Worm (Caenorhabditis elegans) whole organism, L1 larva: ENCODE results near the gene Y57G11C.22.

Experiments
- C04F5.9 ChIP-seq: sonication (generic microtip); optimal IDR thresholded peaks from 2 replicates; lab custom pipeline; 2016; ENCODE audit warnings: missing genetic modification characterization, missing compliant biosample characterization
- F16B12.6 ChIP-seq: fragments of 150-350 bp; optimal IDR thresholded peaks from 2 replicates; lab custom pipeline; 2014; ENCODE audit warnings: missing biosample characterization, missing genetic modification characterization
- alr-1 ChIP-seq: fragments of 200-800 bp; sonication (Bioruptor generic); optimal IDR thresholded peaks from 2 replicates; lab custom pipeline; 2018; ENCODE audit warnings: borderline replicate concordance, mild to moderate bottlenecking, missing genetic modification characterization, missing compliant biosample characterization
- aly-2 ChIP-seq: fragments of 150-350 bp; optimal IDR thresholded peaks from 2 replicates; lab custom pipeline; 2014; ENCODE audit warnings: missing biosample characterization, missing genetic modification characterization
- blmp-1 ChIP-seq: fragments of 150-350 bp; optimal IDR thresholded peaks from 2 replicates; lab custom pipeline; 2014; ENCODE audit warnings: missing biosample characterization, missing genetic modification characterization
- ceh-63 ChIP-seq: fragments of 200-800 bp; sonication (Bioruptor generic); optimal IDR thresholded peaks from 2 replicates; lab custom pipeline; 2018; ENCODE audit warnings: mild to moderate bottlenecking, missing genetic modification characterization, missing compliant biosample characterization
- ceh-8 ChIP-seq: fragments of 200-800 bp; sonication (Bioruptor generic); optimal IDR thresholded peaks from 2 replicates; lab custom pipeline; 2018; ENCODE audit warnings: mild to moderate bottlenecking, missing genetic modification characterization, moderate library complexity, missing compliant biosample characterization
- ceh-82 ChIP-seq, 3 experiments: fragments of 150-350 bp in 1 of 3; sonication (generic microtip) in 2 of 3; optimal IDR thresholded peaks; 2 replicates each; lab custom pipeline; 2014 to 2017; ENCODE audit warnings: missing biosample characterization in 3 of 3, missing genetic modification characterization in 3 of 3
- ceh-88 ChIP-seq: fragments of 200-800 bp; sonication (Bioruptor generic); IDR thresholded peaks from 2 replicates; pipeline ENCODE4 v1.3.6; 2022; ENCODE audit warnings: missing genetic modification characterization, missing compliant biosample characterization
- ceh-90 ChIP-seq: sonication (generic microtip); optimal IDR thresholded peaks from 2 replicates; lab custom pipeline; 2016; ENCODE audit warnings: missing genetic modification characterization, missing compliant biosample characterization
- ces-1 ChIP-seq: fragments of 150-350 bp; optimal IDR thresholded peaks from 2 replicates; lab custom pipeline; 2014; ENCODE audit warnings: missing biosample characterization, missing genetic modification reagents, missing genetic modification characterization
- dsc-1 ChIP-seq: sonication (generic microtip); optimal IDR thresholded peaks from 2 replicates; lab custom pipeline; 2016; ENCODE audit warnings: mild to moderate bottlenecking, missing genetic modification characterization, missing compliant biosample characterization
- efl-1 ChIP-seq, 4 experiments: fragments of 150-350 bp; optimal IDR thresholded peaks in 3 of 4; peaks in 1 of 4; 1 replicate in 1 of 4; 2 replicates in 3 of 4; lab custom pipeline; 2014; ENCODE audit warnings: missing biosample characterization in 2 of 4, missing genetic modification characterization in 2 of 4, missing genetic modification reagents in 2 of 4
- efl-3 ChIP-seq: fragments of 200-800 bp; sonication (Bioruptor generic); optimal IDR thresholded peaks from 2 replicates; lab custom pipeline; 2018; ENCODE audit warnings: mild to moderate bottlenecking, missing genetic modification characterization, missing compliant biosample characterization
- egl-13 ChIP-seq: sonication (generic microtip); optimal IDR thresholded peaks from 2 replicates; lab custom pipeline; 2016; ENCODE audit warnings: missing genotype, missing genetic modification reagents, missing genetic modification characterization, missing compliant biosample characterization
- egl-27 ChIP-seq, 2 experiments: fragments of 150-350 bp in 1 of 2; sonication (generic microtip); optimal IDR thresholded peaks; 3 replicates each; lab custom pipeline; 2017 to 2018; ENCODE audit warnings: missing biosample characterization in 2 of 2, missing genetic modification characterization in 2 of 2, missing genetic modification reagents in 2 of 2
- elt-2 ChIP-seq: sonication (generic microtip); optimal IDR thresholded peaks from 2 replicates; lab custom pipeline; 2016; ENCODE audit warnings: missing genetic modification characterization, mild to moderate bottlenecking, inconsistent platforms, missing compliant biosample characterization, missing genetic modification reagents
- ets-5 ChIP-seq: fragments of 200-800 bp; sonication (Bioruptor generic); IDR thresholded peaks from 2 replicates; pipeline ENCODE4 v1.3.6; 2022; ENCODE audit warnings: missing genetic modification characterization, missing compliant biosample characterization
- fkh-10 ChIP-seq: sonication (generic microtip); optimal IDR thresholded peaks from 2 replicates; lab custom pipeline; 2017; ENCODE audit warnings: missing biosample characterization, missing genetic modification reagents, missing genetic modification characterization
- fkh-8 ChIP-seq: sonication (generic microtip); optimal IDR thresholded peaks from 2 replicates; lab custom pipeline; 2016; ENCODE audit warnings: mild to moderate bottlenecking, missing genetic modification characterization, missing compliant biosample characterization
- fos-1 ChIP-seq: fragments of 150-350 bp; optimal IDR thresholded peaks from 2 replicates; lab custom pipeline; 2014; ENCODE audit warnings: missing biosample characterization, missing genetic modification characterization
- grh-1 ChIP-seq: fragments of 200-800 bp; sonication (Bioruptor generic); IDR thresholded peaks from 2 replicates; pipeline ENCODE4 v1.3.6; 2022; ENCODE audit warnings: missing genetic modification reagents, missing genetic modification characterization, missing compliant biosample characterization
- hlh-17 ChIP-seq: fragments of 200-800 bp; sonication (Bioruptor generic); optimal IDR thresholded peaks from 2 replicates; lab custom pipeline; 2018; ENCODE audit warnings: missing genetic modification characterization, mild to moderate bottlenecking, missing compliant biosample characterization, moderate library complexity, borderline replicate concordance
- hpl-2 ChIP-seq: fragments of 150-350 bp; optimal IDR thresholded peaks from 2 replicates; lab custom pipeline; 2014; ENCODE audit warnings: missing biosample characterization, missing genetic modification reagents, missing genetic modification characterization
- irx-1 ChIP-seq: sonication (generic microtip); optimal IDR thresholded peaks from 2 replicates; lab custom pipeline; 2016; ENCODE audit warnings: missing genetic modification characterization, missing compliant biosample characterization
- isw-1 ChIP-seq: fragments of 200-800 bp; sonication (Bioruptor generic); IDR thresholded peaks from 2 replicates; pipeline ENCODE4 v1.3.6; 2022; ENCODE audit warnings: missing genetic modification characterization, missing compliant biosample characterization
- jun-1 ChIP-seq: fragments of 150-350 bp; optimal IDR thresholded peaks from 2 replicates; lab custom pipeline; 2014; ENCODE audit warnings: missing biosample characterization, missing genetic modification reagents, missing genetic modification characterization
- lin-13 ChIP-seq: fragments of 150-350 bp; optimal IDR thresholded peaks from 2 replicates; lab custom pipeline; 2014; ENCODE audit warnings: missing biosample characterization, missing genetic modification reagents, missing genetic modification characterization
- lin-35 ChIP-seq, 2 experiments: fragments of 150-350 bp; optimal IDR thresholded peaks; 2 replicates each; lab custom pipeline; 2014; ENCODE audit warnings: missing biosample characterization in 2 of 2, missing genetic modification characterization in 2 of 2, missing genetic modification reagents in 2 of 2
- lin-39 ChIP-seq: fragments of 150-350 bp; optimal IDR thresholded peaks from 2 replicates; lab custom pipeline; 2014; ENCODE audit warnings: missing biosample characterization, missing genetic modification reagents, missing genetic modification characterization
- lir-3 ChIP-seq: sonication (generic microtip); optimal IDR thresholded peaks from 2 replicates; lab custom pipeline; 2016; ENCODE audit warnings: mild to moderate bottlenecking, missing genetic modification characterization, moderate library complexity, missing compliant biosample characterization; ENCODE audit not compliant: poor library complexity
- lsy-2 ChIP-seq, 2 experiments: fragments of 150-350 bp; optimal IDR thresholded peaks; 2 replicates each; lab custom pipeline; 2014; ENCODE audit warnings: missing biosample characterization in 2 of 2, missing genetic modification characterization in 2 of 2
- mab-9 ChIP-seq: fragments of 200-800 bp; sonication (Bioruptor generic); IDR thresholded peaks from 2 replicates; pipeline ENCODE4 v1.3.6; 2022; ENCODE audit warnings: missing genetic modification reagents, missing genetic modification characterization, missing compliant biosample characterization
- mdl-1 ChIP-seq, 2 experiments: fragments of 150-350 bp; optimal IDR thresholded peaks; 2 replicates each; lab custom pipeline; 2014 to 2017; ENCODE audit warnings: missing biosample characterization in 2 of 2, missing genetic modification characterization in 2 of 2, inconsistent platforms in 1 of 2
- mef-2 ChIP-seq: fragments of 150-350 bp; optimal IDR thresholded peaks from 2 replicates; lab custom pipeline; 2014; ENCODE audit warnings: missing biosample characterization, missing genetic modification characterization
- mep-1 ChIP-seq: fragments of 150-350 bp; optimal IDR thresholded peaks from 2 replicates; lab custom pipeline; 2014; ENCODE audit warnings: missing biosample characterization, missing genetic modification characterization
- nhr-11 ChIP-seq: fragments of 150-350 bp; optimal IDR thresholded peaks from 2 replicates; lab custom pipeline; 2014; ENCODE audit warnings: missing biosample characterization, missing genetic modification characterization
- nhr-20 ChIP-seq: sonication (generic microtip); optimal IDR thresholded peaks from 2 replicates; lab custom pipeline; 2016; ENCODE audit warnings: mild to moderate bottlenecking, missing genetic modification characterization, missing compliant biosample characterization
- nhr-237 ChIP-seq: fragments of 150-350 bp; optimal IDR thresholded peaks from 2 replicates; lab custom pipeline; 2014; ENCODE audit warnings: missing biosample characterization, missing genetic modification characterization
- nhr-47 ChIP-seq: sonication (generic microtip); optimal IDR thresholded peaks from 2 replicates; lab custom pipeline; 2016; ENCODE audit warnings: mild to moderate bottlenecking, missing genetic modification characterization, moderate library complexity, missing compliant biosample characterization
- nhr-85 ChIP-seq: sonication (generic microtip); peaks from one replicate; lab custom pipeline; 2016; ENCODE audit warnings: missing genetic modification characterization, inconsistent platforms, missing compliant biosample characterization
- nhr-90 ChIP-seq: sonication (generic microtip); optimal IDR thresholded peaks from 2 replicates; lab custom pipeline; 2016; ENCODE audit warnings: mild to moderate bottlenecking, missing genetic modification characterization, missing compliant biosample characterization; ENCODE audit not compliant: poor library complexity
- pax-3 ChIP-seq: fragments of 200-800 bp; sonication (Bioruptor generic); optimal IDR thresholded peaks from 2 replicates; lab custom pipeline; 2018; ENCODE audit warnings: mild to moderate bottlenecking, missing genetic modification characterization, moderate library complexity, missing compliant biosample characterization
- pqm-1 ChIP-seq: sonication (generic microtip); optimal IDR thresholded peaks from 3 replicates; lab custom pipeline; 2017; ENCODE audit warnings: missing biosample characterization, missing genetic modification characterization
- rnt-1 ChIP-seq: sonication (generic microtip); optimal IDR thresholded peaks from 2 replicates; lab custom pipeline; 2016; ENCODE audit warnings: mild to moderate bottlenecking, missing genetic modification characterization, moderate library complexity, missing compliant biosample characterization
- sox-4 ChIP-seq: sonication (generic microtip); optimal IDR thresholded peaks from 2 replicates; lab custom pipeline; 2016; ENCODE audit warnings: missing genetic modification characterization, missing compliant biosample characterization
- sptf-1 ChIP-seq: fragments of 150-350 bp; optimal IDR thresholded peaks from 2 replicates; lab custom pipeline; 2014; ENCODE audit warnings: missing biosample characterization, missing genetic modification characterization
- swsn-7 ChIP-seq: sonication (generic microtip); optimal IDR thresholded peaks from 2 replicates; lab custom pipeline; 2016; ENCODE audit warnings: missing genetic modification characterization, missing compliant biosample characterization
- tlp-1 ChIP-seq: fragments of 150-350 bp; optimal IDR thresholded peaks from 2 replicates; lab custom pipeline; 2014; ENCODE audit warnings: missing biosample characterization, missing genetic modification characterization
- unc-62 ChIP-seq: fragments of 150-350 bp; optimal IDR thresholded peaks from 2 replicates; lab custom pipeline; 2014; ENCODE audit warnings: missing biosample characterization, missing genetic modification reagents, missing genetic modification characterization
- xbp-1 ChIP-seq: sonication (generic microtip); optimal IDR thresholded peaks from 2 replicates; lab custom pipeline; 2016; ENCODE audit warnings: missing genetic modification characterization, missing compliant biosample characterization
- zag-1 ChIP-seq: fragments of 150-350 bp; optimal IDR thresholded peaks from 2 replicates; lab custom pipeline; 2014; ENCODE audit warnings: missing biosample characterization, missing genetic modification characterization

Y57G11C.22 gene

ce11 chrIV:14824878-14825352 lies 12.1 kb upstream of the Y57G11C.22 start, which contains the start of gene sec-61.A:
Gene sec-61.A (minus strand): TSS chrIV:14825264.
- no peak for TF ChIP-seq ceh-8 (GFP tag; lab: Kevin White, UChicago)
- TF ChIP-seq grh-1, result peak; percentile 82
- TF ChIP-seq nhr-11 (tag; lab: Kevin White, UChicago), result no peak
- TF ChIP-seq egl-27 (tag; optimal IDR thresholded peaks at IDR 0.05; lab: Kevin White, UChicago), result peak in 1 of 2 experiments; percentile 27
- no peak for TF ChIP-seq alr-1 (tag; lab: Kevin White, UChicago)
- no peak for TF ChIP-seq ets-5 (GFP tag; lab: Robert Waterston, UW)
- peak; percentile 34 for TF ChIP-seq rnt-1 (tag; lab: Kevin White, UChicago)
- peak; percentile 100 for TF ChIP-seq isw-1 (GFP tag; lab: Robert Waterston, UW)
- TF ChIP-seq aly-2, result peak; percentile 57
- TF ChIP-seq nhr-237 (tag; lab: Kevin White, UChicago), result peak; percentile 16
- TF ChIP-seq irx-1 (tag; lab: Kevin White, UChicago), result peak; percentile 80
- peak; percentile 92 for TF ChIP-seq fkh-8 (tag; lab: Kevin White, UChicago)
- peak; percentile 76 for TF ChIP-seq pax-3 (tag; lab: Kevin White, UChicago)
- no peak for TF ChIP-seq unc-62 (GFP tag; lab: Kevin White, UChicago)
- TF ChIP-seq mep-1 (tag; lab: Kevin White, UChicago), result no peak
- TF ChIP-seq hpl-2 (GFP tag; lab: Kevin White, UChicago), result no peak
- TF ChIP-seq nhr-20, result peak; percentile 87
- TF ChIP-seq zag-1, result no peak
- TF ChIP-seq dsc-1, result peak; percentile 78
- peak; percentile 46 for TF ChIP-seq fkh-10
- TF ChIP-seq hlh-17 (GFP tag; lab: Kevin White, UChicago), result no peak
- no peak for TF ChIP-seq mef-2 (tag; lab: Kevin White, UChicago)
- TF ChIP-seq nhr-47 (tag; lab: Kevin White, UChicago), result peak; percentile 92
- no peak for TF ChIP-seq pqm-1 (tag; lab: Kevin White, UChicago)
- TF ChIP-seq mab-9 (GFP tag; lab: Robert Waterston, UW), result peak; percentile 52; the same call in 1 of the 2 replicates
- TF ChIP-seq F16B12.6, result peak; percentile 18
- peak; percentile 58 for TF ChIP-seq ceh-88 (GFP tag; lab: Robert Waterston, UW)
- TF ChIP-seq tlp-1, result no peak
- peak; percentile 50 for TF ChIP-seq ceh-90 (tag; lab: Kevin White, UChicago)
- TF ChIP-seq lin-35 (GFP tag; optimal IDR thresholded peaks at IDR 0.05; lab: Kevin White, UChicago), result peak; percentile 84 to 85
- TF ChIP-seq C04F5.9 (tag; lab: Kevin White, UChicago), result peak; percentile 62
- peak; percentile 85 for TF ChIP-seq nhr-90
- peak; percentile 31 for TF ChIP-seq efl-3 (GFP tag; lab: Kevin White, UChicago)
- peak; percentile 96 for TF ChIP-seq nhr-85 (tag; lab: Kevin White, UChicago)
- peak; percentile 25 for TF ChIP-seq lir-3 (tag; lab: Kevin White, UChicago)
- no peak for TF ChIP-seq ces-1 (GFP tag; lab: Kevin White, UChicago)
- TF ChIP-seq xbp-1 (tag; lab: Kevin White, UChicago), result peak; percentile 93
- TF ChIP-seq swsn-7 (tag; lab: Kevin White, UChicago), result peak; percentile 84
- peak; percentile 35 for TF ChIP-seq elt-2
- peak; percentile 79 to 87 for TF ChIP-seq efl-1 (optimal IDR thresholded peaks at IDR 0.05; lab: Kevin White, UChicago)
- peak; percentile 66 to 93 for TF ChIP-seq efl-1 (GFP tag; optimal IDR thresholded peaks at IDR 0.05 in 1 of 2; lab: Kevin White, UChicago)
- TF ChIP-seq ceh-63 (GFP tag; lab: Kevin White, UChicago), result no peak
- TF ChIP-seq egl-13 (tag; lab: Kevin White, UChicago), result peak; percentile 63
- TF ChIP-seq sox-4 (tag; lab: Kevin White, UChicago), result peak; percentile 59
- peak; percentile 45 for TF ChIP-seq lin-39 (tag; lab: Kevin White, UChicago)
- no peak for TF ChIP-seq sptf-1 (tag; lab: Kevin White, UChicago)
- peak in 1 of 2 experiments; percentile 55 for TF ChIP-seq mdl-1 (tag; optimal IDR thresholded peaks at IDR 0.05; lab: Kevin White, UChicago)
- TF ChIP-seq lsy-2 (tag; optimal IDR thresholded peaks at IDR 0.05; lab: Kevin White, UChicago), result peak; percentile 97 to 99
- TF ChIP-seq ceh-82 (tag; optimal IDR thresholded peaks at IDR 0.05; lab: Kevin White, UChicago), result peak in 2 of 3 experiments; percentile 34 to 47
- peak; percentile 60 for TF ChIP-seq lin-13 (GFP tag; lab: Kevin White, UChicago)
- TF ChIP-seq blmp-1 (tag; lab: Kevin White, UChicago), result peak; percentile 3
- peak; percentile 2 for TF ChIP-seq jun-1 (tag; lab: Kevin White, UChicago)
- peak; percentile 39 for TF ChIP-seq fos-1 (tag; lab: Kevin White, UChicago)
